Fruit fly (Drosophila melanogaster): ENCODE results near the gene CG6073.

CG6073 gene

dm6 chr3R:26189877-26190276 is 1.3 kb upstream of the CG6073 start, which contains the start of gene CG34130:
CG34130 (minus strand) TSS chr3R:26189977.
- TF ChIP-seq psq (optimal IDR thresholded peaks at IDR 0.05) (no peak), CG8478 (optimal IDR thresholded peaks at IDR 0.05) (no peak), usp (GFP tag; optimal IDR thresholded peaks at IDR 0.05) (no peak), EcR (GFP tag; optimal IDR thresholded peaks at IDR 0.05) (no peak), pan (optimal IDR thresholded peaks at IDR 0.05) (no peak), Dll (optimal IDR thresholded peaks at IDR 0.05) (no peak)

dm6 chr3R:26185201-26185688 is 3.4 kb downstream of the CG6073 start, which contains the start of gene CG31086:
CG31086 (plus strand) TSS chr3R:26185251.
- TF ChIP-seq psq (optimal IDR thresholded peaks at IDR 0.05) (no peak), EcR (GFP tag; optimal IDR thresholded peaks at IDR 0.05) (no peak), pan (optimal IDR thresholded peaks at IDR 0.05) (no peak), CG8478 (optimal IDR thresholded peaks at IDR 0.05) (no peak), usp (GFP tag; optimal IDR thresholded peaks at IDR 0.05) (no peak), Dll (optimal IDR thresholded peaks at IDR 0.05) (no peak)

- TF ChIP-seq pan (optimal IDR thresholded peaks at IDR 0.05) (no peak), EcR (GFP tag; optimal IDR thresholded peaks at IDR 0.05) (no peak), Dll (optimal IDR thresholded peaks at IDR 0.05) (no peak), usp (GFP tag; optimal IDR thresholded peaks at IDR 0.05) (no peak), psq (optimal IDR thresholded peaks at IDR 0.05) (no peak), CG8478 (optimal IDR thresholded peaks at IDR 0.05) (no peak)
These were observed 6.6 kb downstream of the CG6073 start for dm6 chr3R:26181991-26182390.

- TF ChIP-seq psq (optimal IDR thresholded peaks at IDR 0.05), result no peak
- TF ChIP-seq EcR (GFP tag; optimal IDR thresholded peaks at IDR 0.05), result no peak
- TF ChIP-seq CG8478 (optimal IDR thresholded peaks at IDR 0.05), result no peak
- TF ChIP-seq pan (optimal IDR thresholded peaks at IDR 0.05), result no peak
- TF ChIP-seq Dll (optimal IDR thresholded peaks at IDR 0.05), result no peak
- no peak for TF ChIP-seq usp (GFP tag; optimal IDR thresholded peaks at IDR 0.05)
These were observed 16.6 kb downstream of the CG6073 start for dm6 chr3R:26172040-26172439.

- no peak for TF ChIP-seq usp (GFP tag; optimal IDR thresholded peaks at IDR 0.05)
- TF ChIP-seq pan (optimal IDR thresholded peaks at IDR 0.05), result no peak
- TF ChIP-seq Dll (optimal IDR thresholded peaks at IDR 0.05), result no peak
- TF ChIP-seq CG8478 (optimal IDR thresholded peaks at IDR 0.05), result no peak
- TF ChIP-seq psq (optimal IDR thresholded peaks at IDR 0.05), result no peak
- no peak for TF ChIP-seq EcR (GFP tag; optimal IDR thresholded peaks at IDR 0.05)
These were observed 18.0 kb downstream of the CG6073 start, which contains the start of gene CG31323 for dm6 chr3R:26170644-26171043. CG31323 (plus strand) TSS chr3R:26170847.

dm6 chr3R:26137189-26137588 is 51.4 kb downstream of the CG6073 start:
- TF ChIP-seq usp (GFP tag; optimal IDR thresholded peaks at IDR 0.05) (no peak), CG8478 (optimal IDR thresholded peaks at IDR 0.05) (no peak), EcR (GFP tag; optimal IDR thresholded peaks at IDR 0.05) (no peak), pan (optimal IDR thresholded peaks at IDR 0.05) (no peak), Dll (optimal IDR thresholded peaks at IDR 0.05) (no peak), psq (optimal IDR thresholded peaks at IDR 0.05) (no peak)

Data from whole organism.